Worm (Caenorhabditis elegans) whole organism, mixed stage, embryonic: ENCODE results near the gene Y67D8C.22.

Source experiments
- ces-1 ChIP-seq: fragments of 150-350 bp; optimal IDR thresholded peaks from 2 replicates; lab custom pipeline; 2014; ENCODE audit warnings: missing biosample characterization, missing genetic modification reagents, missing genetic modification characterization
- elt-1 ChIP-seq: sonication (generic microtip); optimal IDR thresholded peaks from 2 replicates; lab custom pipeline; 2017; ENCODE audit warnings: missing genetic modification characterization, mild to moderate bottlenecking, missing compliant biosample characterization, antibody characterized with exemption, moderate library complexity, borderline replicate concordance; ENCODE audit not compliant: insufficient read depth
- lin-13 ChIP-seq: fragments of 150-350 bp; optimal IDR thresholded peaks from 2 replicates; lab custom pipeline; 2014; ENCODE audit warnings: missing biosample characterization, missing genetic modification characterization
- mab-5 ChIP-seq: fragments of 150-350 bp; optimal IDR thresholded peaks from 2 replicates; lab custom pipeline; 2014; ENCODE audit warnings: missing biosample characterization, missing genetic modification characterization
- mls-2 ChIP-seq: sonication (generic microtip); optimal IDR thresholded peaks from 2 replicates; lab custom pipeline; 2016; ENCODE audit warnings: mild to moderate bottlenecking, missing genetic modification characterization, moderate library complexity, missing compliant biosample characterization
- nhr-12 ChIP-seq: fragments of 150-350 bp; optimal IDR thresholded peaks from 2 replicates; lab custom pipeline; 2014; ENCODE audit warnings: missing biosample characterization, missing genetic modification characterization
- pha-4 ChIP-seq: fragments of 150-350 bp; optimal IDR thresholded peaks from 2 replicates; lab custom pipeline; 2018; ENCODE audit warnings: missing biosample characterization, missing genetic modification reagents, missing genetic modification characterization
- sem-2 ChIP-seq: fragments of 200-800 bp; sonication (Bioruptor generic); optimal IDR thresholded peaks from 2 replicates; lab custom pipeline; 2018; ENCODE audit warnings: mild to moderate bottlenecking, missing genetic modification characterization, missing compliant biosample characterization
- ztf-11 ChIP-seq: fragments of 150-350 bp; optimal IDR thresholded peaks from 2 replicates; lab custom pipeline; 2014; ENCODE audit warnings: missing biosample characterization, missing genetic modification characterization

DNA sequence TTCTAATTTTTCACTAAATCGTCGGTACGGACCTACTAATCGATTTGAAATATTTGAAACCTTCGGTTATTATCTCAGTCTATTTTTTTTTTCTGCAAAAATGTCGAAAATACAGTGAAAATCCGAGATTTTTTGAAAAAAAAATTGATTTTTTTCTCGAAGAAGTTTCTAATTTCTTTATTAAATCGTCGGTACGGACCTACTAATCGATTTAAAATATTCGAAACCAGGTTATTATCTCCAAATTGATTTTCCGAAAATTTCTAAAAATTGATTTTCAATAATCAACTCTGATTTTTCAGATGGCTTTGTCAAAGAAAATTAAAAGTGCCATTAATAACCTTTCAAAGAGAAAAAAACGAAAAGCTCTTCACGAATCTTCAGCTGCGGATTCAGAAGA is 22.7 kb downstream of the Y67D8C.22 start, which contains the start of gene ivph-3:
- TF ChIP-seq ces-1 (GFP tag; lab: Kevin White, UChicago) = no peak
- TF ChIP-seq sem-2 (GFP tag; lab: Kevin White, UChicago) = no peak
- TF ChIP-seq pha-4 (tag; lab: Kevin White, UChicago) = no peak
- TF ChIP-seq ztf-11 = no peak
- no peak for TF ChIP-seq mls-2
- TF ChIP-seq nhr-12 = no peak
- TF ChIP-seq lin-13 = no peak
- no peak for TF ChIP-seq elt-1 (tag; lab: Kevin White, UChicago)
- no peak for TF ChIP-seq mab-5
